Fruit fly (Drosophila melanogaster) whole organism, embryonic: ENCODE data around the gene CG5445.

Source experiments
- Bteb2 ChIP-seq: fragments of 200-800 bp; sonication (Bioruptor generic); optimal IDR thresholded peaks from 2 replicates; lab custom pipeline; 2016; ENCODE audit warnings: missing biosample characterization, missing genetic modification characterization
- CG10979 ChIP-seq: fragments of 200-800 bp; sonication (Bioruptor generic); optimal IDR thresholded peaks from 2 replicates; lab custom pipeline; 2018; ENCODE audit warnings: missing biosample characterization, mild to moderate bottlenecking, missing genetic modification characterization, moderate library complexity
- CG11560 ChIP-seq: fragments of 200-800 bp; sonication (Bioruptor generic); IDR thresholded peaks from 3 replicates; pipeline ENCODE4 v1.3.6; 2022; ENCODE audit warnings: missing biosample characterization, missing genetic modification characterization
- CG12219 ChIP-seq: fragments of 200-800 bp; sonication (Bioruptor generic); optimal IDR thresholded peaks from 3 replicates; lab custom pipeline; 2018; ENCODE audit warnings: missing biosample characterization, mild to moderate bottlenecking, missing genetic modification characterization
- CG1233 ChIP-seq: fragments of 200-800 bp; sonication (Bioruptor generic); optimal IDR thresholded peaks from 4 replicates; lab custom pipeline; 2018; ENCODE audit warnings: missing biosample characterization, mild to moderate bottlenecking, missing genetic modification characterization
- CG12659 ChIP-seq: fragments of 200-800 bp; sonication (Bioruptor generic); optimal IDR thresholded peaks from 3 replicates; lab custom pipeline; 2017; ENCODE audit warnings: mild to moderate bottlenecking, missing biosample characterization, missing genetic modification reagents, missing genetic modification characterization
- CG12769 ChIP-seq: fragments of 200-800 bp; sonication (Bioruptor generic); optimal IDR thresholded peaks from 2 replicates; lab custom pipeline; 2019; ENCODE audit warnings: missing biosample characterization, mild to moderate bottlenecking, missing genetic modification characterization, moderate library complexity
- CG1602 ChIP-seq: fragments of 200-800 bp; sonication (Bioruptor generic); optimal IDR thresholded peaks from 3 replicates; lab custom pipeline; 2016; ENCODE audit warnings: missing biosample characterization, missing genetic modification characterization
- CG17186 ChIP-seq: fragments of 200-800 bp; sonication (Bioruptor generic); optimal IDR thresholded peaks from 3 replicates; lab custom pipeline; 2017; ENCODE audit warnings: missing biosample characterization, missing genetic modification reagents, missing genetic modification characterization
- CG17359 ChIP-seq: fragments of 200-800 bp; sonication (Bioruptor generic); optimal IDR thresholded peaks from 3 replicates; lab custom pipeline; 2018; ENCODE audit warnings: missing biosample characterization, mild to moderate bottlenecking, missing genetic modification characterization, moderate library complexity
- CG17568 ChIP-seq: fragments of 200-800 bp; sonication (Bioruptor generic); optimal IDR thresholded peaks from 2 replicates; lab custom pipeline; 2018; ENCODE audit warnings: missing biosample characterization, mild to moderate bottlenecking, missing genetic modification characterization, moderate library complexity
- CG1832 ChIP-seq: fragments of 200-800 bp; sonication (Bioruptor generic); optimal IDR thresholded peaks from 2 replicates; lab custom pipeline; 2017; ENCODE audit warnings: missing biosample characterization, mild to moderate bottlenecking, missing genetic modification characterization, inconsistent platforms
- CG18619 ChIP-seq: fragments of 200-800 bp; sonication (Bioruptor generic); optimal IDR thresholded peaks from 3 replicates; lab custom pipeline; 2017; ENCODE audit warnings: missing biosample characterization, mild to moderate bottlenecking, missing genetic modification characterization
- CG2116 ChIP-seq: fragments of 200-800 bp; sonication (Bioruptor generic); optimal IDR thresholded peaks from 3 replicates; lab custom pipeline; 2018; ENCODE audit warnings: missing biosample characterization, mild to moderate bottlenecking, missing genetic modification characterization
- CG32532 ChIP-seq: fragments of 200-800 bp; sonication (Bioruptor generic); IDR thresholded peaks from 2 replicates; pipeline ENCODE4 v1.3.6; 2022; ENCODE audit warnings: missing biosample characterization, missing genetic modification characterization
- CG34224 ChIP-seq: fragments of 200-800 bp; sonication (Bioruptor generic); IDR thresholded peaks from 3 replicates; pipeline ENCODE4 v1.3.6; 2022; ENCODE audit warnings: missing biosample characterization, missing genetic modification characterization; ENCODE audit not compliant: partially characterized antibody
- CG34376 ChIP-seq: fragments of 200-800 bp; sonication (Bioruptor generic); optimal IDR thresholded peaks from 2 replicates; lab custom pipeline; 2018; ENCODE audit warnings: missing biosample characterization, mild to moderate bottlenecking, missing genetic modification characterization
- CG4360 ChIP-seq: fragments of 200-800 bp; sonication (Bioruptor generic); IDR thresholded peaks from 2 replicates; pipeline ENCODE4 v1.3.6; 2022; ENCODE audit warnings: missing biosample characterization, missing genetic modification characterization
- CG6689 ChIP-seq: fragments of 200-800 bp; sonication (Bioruptor generic); IDR thresholded peaks from 2 replicates; pipeline ENCODE4 v1.3.6; 2022; ENCODE audit warnings: missing biosample characterization, missing genetic modification characterization
- CG6813 ChIP-seq: fragments of 200-800 bp; sonication (Bioruptor generic); optimal IDR thresholded peaks from 2 replicates; lab custom pipeline; 2017; ENCODE audit warnings: missing biosample characterization, missing genetic modification characterization, mild to moderate bottlenecking, moderate library complexity, missing genetic modification reagents
- CG7928 ChIP-seq: fragments of 200-800 bp; sonication (Bioruptor generic); optimal IDR thresholded peaks from 2 replicates; lab custom pipeline; 2017; ENCODE audit warnings: missing biosample characterization, mild to moderate bottlenecking, missing genetic modification characterization
- CG8944 ChIP-seq: fragments of 200-800 bp; sonication (Bioruptor generic); optimal IDR thresholded peaks from 3 replicates; lab custom pipeline; 2016; ENCODE audit warnings: missing biosample characterization, missing genetic modification characterization
- CG9797 ChIP-seq: fragments of 200-800 bp; sonication (Bioruptor generic); optimal IDR thresholded peaks from 3 replicates; lab custom pipeline; 2018; ENCODE audit warnings: missing biosample characterization, mild to moderate bottlenecking, missing genetic modification characterization
- CHES-1-like ChIP-seq: fragments of 200-800 bp; sonication (Bioruptor generic); optimal IDR thresholded peaks from 2 replicates; lab custom pipeline; 2016; ENCODE audit warnings: missing biosample characterization, missing genetic modification characterization
- CkIIα-i1 ChIP-seq: fragments of 200-800 bp; sonication (Bioruptor generic); IDR thresholded peaks from 2 replicates; pipeline ENCODE4 v1.3.6; 2022; ENCODE audit warnings: missing biosample characterization, missing genetic modification characterization
- D19A ChIP-seq: fragments of 200-800 bp; optimal IDR thresholded peaks from 3 replicates; lab custom pipeline; 2019; ENCODE audit warnings: missing biosample characterization, mild to moderate bottlenecking, missing genetic modification characterization, moderate library complexity
- Ets65A ChIP-seq: fragments of 200-800 bp; sonication (Bioruptor generic); peaks from one replicate; lab custom pipeline; 2016; ENCODE audit warnings: missing biosample characterization, missing genetic modification characterization
- HLH54F ChIP-seq: fragments of 200-800 bp; sonication (Bioruptor generic); optimal IDR thresholded peaks from 3 replicates; lab custom pipeline; 2016; ENCODE audit warnings: missing biosample characterization, missing genetic modification characterization
- HmgZ ChIP-seq: fragments of 200-800 bp; sonication (Bioruptor generic); optimal IDR thresholded peaks from 2 replicates; lab custom pipeline; 2018; ENCODE audit warnings: missing biosample characterization, mild to moderate bottlenecking, missing genetic modification characterization
- Hr51 ChIP-seq, 2 experiments: fragments of 200-800 bp; sonication (Bioruptor generic); optimal IDR thresholded peaks; 2 replicates in 1 of 2; 3 replicates in 1 of 2; lab custom pipeline; 2016 to 2018; ENCODE audit warnings: missing biosample characterization in 2 of 2, missing genetic modification characterization in 2 of 2, mild to moderate bottlenecking in 1 of 2, moderate library complexity in 1 of 2
- NK7.1 ChIP-seq: fragments of 200-800 bp; sonication (Bioruptor generic); optimal IDR thresholded peaks from 3 replicates; lab custom pipeline; 2016; ENCODE audit warnings: missing biosample characterization, missing genetic modification characterization
- Ptx1 ChIP-seq: fragments of 200-800 bp; sonication (Bioruptor generic); IDR thresholded peaks from 2 replicates; pipeline ENCODE4 v1.3.6; 2022; ENCODE audit warnings: missing biosample characterization, missing genetic modification characterization
- Sox100B ChIP-seq: fragments of 200-800 bp; sonication (Bioruptor generic); optimal IDR thresholded peaks from 3 replicates; lab custom pipeline; 2018; ENCODE audit warnings: missing biosample characterization, mild to moderate bottlenecking, missing genetic modification characterization
- Ssrp ChIP-seq: fragments of 200-800 bp; sonication (Bioruptor generic); optimal IDR thresholded peaks from 2 replicates; lab custom pipeline; 2018; ENCODE audit warnings: missing biosample characterization, mild to moderate bottlenecking, missing genetic modification characterization, moderate library complexity
- Stat92E ChIP-seq, 3 experiments: fragments of >200 bp in 2 of 3; fragments of 200-800 bp in 1 of 3; sonication (Bioruptor generic) in 1 of 3; optimal IDR thresholded peaks; 2 replicates each; lab custom pipeline; 2017 to 2019; ENCODE audit warnings: missing biosample characterization in 3 of 3, missing genetic modification characterization in 3 of 3, mild to moderate bottlenecking in 1 of 3, moderate library complexity in 1 of 3
- amos ChIP-seq: fragments of 200-800 bp; sonication (Bioruptor generic); IDR thresholded peaks from 2 replicates; pipeline ENCODE4 v1.3.6; 2022; ENCODE audit warnings: missing biosample characterization, missing genetic modification characterization; ENCODE audit not compliant: partially characterized antibody
- ase ChIP-seq: fragments of 200-800 bp; sonication (Bioruptor generic); IDR thresholded peaks from 3 replicates; pipeline ENCODE4 v1.3.6; 2022; ENCODE audit warnings: missing biosample characterization, missing genetic modification characterization
- bcd ChIP-seq: fragments of 200-800 bp; sonication (Bioruptor generic); optimal IDR thresholded peaks from 2 replicates; lab custom pipeline; 2017; ENCODE audit warnings: missing biosample characterization, mild to moderate bottlenecking, missing genetic modification characterization
- caup ChIP-seq: fragments of 200-800 bp; sonication (Bioruptor generic); optimal IDR thresholded peaks from 3 replicates; lab custom pipeline; 2017; ENCODE audit warnings: missing biosample characterization, mild to moderate bottlenecking, missing genetic modification characterization, moderate library complexity; ENCODE audit not compliant: severe bottlenecking
- crol ChIP-seq: fragments of 200-800 bp; sonication (Bioruptor generic); IDR thresholded peaks from 2 replicates; pipeline ENCODE4 v1.3.6; 2022; ENCODE audit warnings: missing biosample characterization, missing genetic modification characterization
- dpn ChIP-seq, 2 experiments: fragments of 200-800 bp; sonication (Bioruptor generic); optimal IDR thresholded peaks; 3 replicates each; lab custom pipeline; 2016; ENCODE audit warnings: missing biosample characterization in 2 of 2, missing genetic modification characterization in 2 of 2
- dysf ChIP-seq: fragments of 200-800 bp; sonication (Bioruptor generic); IDR thresholded peaks from 3 replicates; pipeline ENCODE4 v1.3.6; 2022; ENCODE audit warnings: missing biosample characterization, missing genetic modification characterization
- emc ChIP-seq: fragments of 200-800 bp; sonication (Bioruptor generic); optimal IDR thresholded peaks from 2 replicates; lab custom pipeline; 2016; ENCODE audit warnings: missing biosample characterization, missing genetic modification characterization
- esg ChIP-seq: fragments of 200-800 bp; sonication (Bioruptor generic); conservative IDR thresholded peaks from 2 replicates; pipeline ENCODE4 v1.3.6; 2022; ENCODE audit warnings: missing biosample characterization, missing genetic modification characterization
- fd96Cb ChIP-seq: fragments of 200-800 bp; sonication (Bioruptor generic); optimal IDR thresholded peaks from 2 replicates; lab custom pipeline; 2018; ENCODE audit warnings: missing biosample characterization, mild to moderate bottlenecking, missing genetic modification characterization, moderate library complexity
- gt ChIP-seq: fragments of 200-800 bp; sonication (Bioruptor generic); IDR thresholded peaks from 2 replicates; pipeline ENCODE4 v1.3.6; 2022; ENCODE audit warnings: missing biosample characterization, missing genetic modification characterization
- kay ChIP-seq: fragments of 200-800 bp; sonication (Bioruptor generic); optimal IDR thresholded peaks from 2 replicates; lab custom pipeline; 2016; ENCODE audit warnings: missing biosample characterization, missing genetic modification characterization
- phol ChIP-seq: fragments of 200-800 bp; sonication (Bioruptor generic); optimal IDR thresholded peaks from 3 replicates; lab custom pipeline; 2018; ENCODE audit warnings: missing biosample characterization, mild to moderate bottlenecking, missing genetic modification characterization, moderate library complexity
- pnt ChIP-seq: fragments of 200-800 bp; sonication (Bioruptor generic); optimal IDR thresholded peaks from 3 replicates; lab custom pipeline; 2016; ENCODE audit warnings: missing biosample characterization, missing genetic modification characterization
- wdn ChIP-seq: fragments of 200-800 bp; sonication (Bioruptor generic); IDR thresholded peaks from 2 replicates; pipeline ENCODE4 v1.3.6; 2022; ENCODE audit warnings: missing biosample characterization, missing genetic modification characterization
- z ChIP-seq: fragments of 200-800 bp; sonication (Bioruptor generic); IDR thresholded peaks from 3 replicates; pipeline ENCODE4 v1.3.6; 2022; ENCODE audit warnings: missing biosample characterization, missing genetic modification characterization

Gene CG5445

dm6 chrX:17237421-17237820, 44.9 kb upstream of the CG5445 start (continued):
- TF ChIP-seq CG4360 (GFP tag; lab: Robert Waterston, UW) (no peak), dpn (GFP tag; optimal IDR thresholded peaks at IDR 0.05; lab: Kevin White, UChicago) (no peak), crol (GFP tag; lab: Robert Waterston, UW) (no peak), CG34224 (GFP tag; lab: Robert Waterston, UW) (no peak), phol (tag; lab: Kevin White, UChicago) (peak; percentile 52), HLH54F (no peak), CG6689 (GFP tag; lab: Robert Waterston, UW) (0 out of 2 replicates have a peak, but pooled peaks have one; percentile 5), CG17186 (GFP tag; lab: Kevin White, UChicago) (no peak), CkIIα-i1 (no peak), CG11560 (tag; lab: Robert Waterston, UW) (no peak), ase (GFP tag; lab: Robert Waterston, UW) (no peak), CG32532 (no peak), fd96Cb (tag; lab: Kevin White, UChicago) (peak; percentile 30), CG12219 (GFP tag; lab: Kevin White, UChicago) (no peak), Sox100B (no peak), D19A (tag; lab: Kevin White, UChicago) (peak; percentile 20), caup (GFP tag; lab: Kevin White, UChicago) (no peak), CG18619 (GFP tag; lab: Kevin White, UChicago) (no peak), gt (GFP tag; lab: Robert Waterston, UW) (no peak), Ets65A (GFP tag; lab: Kevin White, UChicago) (peak; percentile 41), CG12659 (GFP tag; lab: Kevin White, UChicago) (no peak), CG6813 (GFP tag; lab: Kevin White, UChicago) (no peak), NK7.1 (GFP tag; lab: Kevin White, UChicago) (no peak), CG17359 (tag; lab: Kevin White, UChicago) (peak; percentile 49), CHES-1-like (GFP tag; lab: Kevin White, UChicago) (no peak), z (GFP tag; lab: Robert Waterston, UW) (no peak), dysf (0 out of 3 replicates have a peak, but pooled peaks have one; percentile 5), Hr51 (GFP tag; optimal IDR thresholded peaks at IDR 0.05; lab: Kevin White, UChicago) (peak in 1 of 2 experiments; percentile 63), CG12769 (no peak), pnt (no peak), wdn (no peak), CG1832 (GFP tag; lab: Kevin White, UChicago) (no peak), CG1602 (GFP tag; lab: Kevin White, UChicago) (no peak), HmgZ (tag; lab: Kevin White, UChicago) (no peak), esg (GFP tag; lab: Robert Waterston, UW) (0 out of 2 replicates have a peak, but pooled peaks have one; percentile 7), CG34376 (GFP tag; lab: Kevin White, UChicago) (no peak), CG7928 (GFP tag; lab: Kevin White, UChicago) (no peak), CG2116 (GFP tag; lab: Kevin White, UChicago) (no peak), CG17568 (no peak), Ptx1 (peak; percentile 23; the same call in 1 of the 2 replicates), CG8944 (GFP tag; lab: Kevin White, UChicago) (no peak), Bteb2 (GFP tag; lab: Kevin White, UChicago) (no peak), Stat92E (GFP tag; optimal IDR thresholded peaks at IDR 0.05; lab: Kevin White, UChicago) (no peak), bcd (GFP tag; lab: Kevin White, UChicago) (no peak), Ssrp (peak; percentile 41), CG9797 (GFP tag; lab: Kevin White, UChicago) (no peak), kay (no peak), amos (no peak), emc (GFP tag; lab: Kevin White, UChicago) (no peak), CG10979 (tag; lab: Kevin White, UChicago) (peak; percentile 42), CG1233 (GFP tag; lab: Kevin White, UChicago) (no peak)
